Fruit fly (Drosophila melanogaster) whole organism, embryonic: ENCODE measurements around the gene CG12698.

ENCODE experiments used
- Atf-2 ChIP-seq: fragments of 200-800 bp; sonication (Bioruptor generic); optimal IDR thresholded peaks from 2 replicates; lab custom pipeline; 2016; ENCODE audit warnings: missing biosample characterization, missing genetic modification characterization
- CG10274 ChIP-seq: fragments of 200-800 bp; sonication (Bioruptor generic); optimal IDR thresholded peaks from 3 replicates; lab custom pipeline; 2017; ENCODE audit warnings: missing biosample characterization, mild to moderate bottlenecking, missing genetic modification characterization
- CG12391 ChIP-seq: fragments of 200-800 bp; sonication (Bioruptor generic); optimal IDR thresholded peaks from 3 replicates; lab custom pipeline; 2018; ENCODE audit warnings: missing biosample characterization, mild to moderate bottlenecking, missing genetic modification characterization, moderate library complexity
- CG14441 ChIP-seq: fragments of 200-800 bp; sonication (Bioruptor generic); IDR thresholded peaks from 2 replicates; pipeline ENCODE4 v1.3.6; 2022; ENCODE audit warnings: missing biosample characterization, missing genetic modification characterization
- CG14860 ChIP-seq: fragments of 200-800 bp; sonication (Bioruptor generic); IDR thresholded peaks from 3 replicates; pipeline ENCODE4 v1.3.6; 2022; ENCODE audit warnings: missing biosample characterization, missing genetic modification characterization; ENCODE audit not compliant: partially characterized antibody
- CG15601 ChIP-seq: fragments of 200-800 bp; sonication (Bioruptor generic); optimal IDR thresholded peaks from 3 replicates; lab custom pipeline; 2019; ENCODE audit warnings: missing biosample characterization, mild to moderate bottlenecking, missing genetic modification characterization, moderate library complexity
- CG15696 ChIP-seq: fragments of 200-800 bp; sonication (Bioruptor generic); optimal IDR thresholded peaks from 2 replicates; lab custom pipeline; 2019; ENCODE audit warnings: missing biosample characterization, mild to moderate bottlenecking, missing genetic modification characterization, moderate library complexity
- CG2678 ChIP-seq: fragments of 200-800 bp; sonication (Bioruptor generic); optimal IDR thresholded peaks from 3 replicates; lab custom pipeline; 2019; ENCODE audit warnings: missing biosample characterization, mild to moderate bottlenecking, missing genetic modification characterization, moderate library complexity
- CG30020 ChIP-seq: fragments of 200-800 bp; optimal IDR thresholded peaks from 2 replicates; lab custom pipeline; 2019; ENCODE audit warnings: missing biosample characterization, mild to moderate bottlenecking, missing genetic modification characterization, moderate library complexity
- CG30403 ChIP-seq: fragments of 200-800 bp; sonication (Bioruptor generic); optimal IDR thresholded peaks from 3 replicates; lab custom pipeline; 2016; ENCODE audit warnings: missing biosample characterization, missing genetic modification characterization
- CG4282 ChIP-seq: fragments of 200-800 bp; sonication (Bioruptor generic); optimal IDR thresholded peaks from 2 replicates; lab custom pipeline; 2016; ENCODE audit warnings: missing biosample characterization, missing genetic modification characterization
- CG5180 ChIP-seq: fragments of 200-800 bp; sonication (Bioruptor generic); optimal IDR thresholded peaks from 3 replicates; lab custom pipeline; 2017; ENCODE audit warnings: missing biosample characterization, missing genetic modification characterization, mild to moderate bottlenecking, moderate library complexity, missing genetic modification reagents
- CG5245 ChIP-seq: fragments of 200-800 bp; sonication (Bioruptor generic); optimal IDR thresholded peaks from 3 replicates; lab custom pipeline; 2016; ENCODE audit warnings: missing biosample characterization, missing genetic modification characterization
- CG7357 ChIP-seq: fragments of 200-800 bp; sonication (Bioruptor generic); IDR thresholded peaks from 3 replicates; pipeline ENCODE4 v1.3.6; 2022; ENCODE audit warnings: missing biosample characterization, missing genetic modification characterization
- CG8924 ChIP-seq: fragments of 200-800 bp; optimal IDR thresholded peaks from 3 replicates; lab custom pipeline; 2019; ENCODE audit warnings: missing biosample characterization, mild to moderate bottlenecking, missing genetic modification characterization, moderate library complexity
- D19B ChIP-seq: fragments of 200-800 bp; sonication (Bioruptor generic); optimal IDR thresholded peaks from 2 replicates; lab custom pipeline; 2017; ENCODE audit warnings: missing biosample characterization, mild to moderate bottlenecking, missing genetic modification characterization
- Dbx ChIP-seq: fragments of 200-800 bp; sonication (Bioruptor generic); IDR thresholded peaks from 3 replicates; pipeline ENCODE4 v1.3.6; 2022; ENCODE audit warnings: missing biosample characterization, missing genetic modification characterization
- Dll ChIP-seq: fragments of 200-800 bp; sonication (Bioruptor generic); IDR thresholded peaks from 4 replicates; pipeline ENCODE4 v1.3.6; 2022; ENCODE audit warnings: missing biosample characterization, missing genetic modification characterization; ENCODE audit not compliant: partially characterized antibody
- HHEX ChIP-seq: fragments of 200-800 bp; sonication (Bioruptor generic); optimal IDR thresholded peaks from 3 replicates; lab custom pipeline; 2017; ENCODE audit warnings: missing biosample characterization, mild to moderate bottlenecking, missing genetic modification characterization, missing genetic modification reagents
- Hr78 ChIP-seq, 2 experiments: fragments of 200-800 bp in 1 of 2; fragments of >200 bp in 1 of 2; sonication (Bioruptor generic) in 1 of 2; optimal IDR thresholded peaks; 2 replicates each; lab custom pipeline; 2017 to 2019; ENCODE audit warnings: missing biosample characterization in 2 of 2, missing genetic modification characterization in 2 of 2, mild to moderate bottlenecking in 1 of 2, moderate library complexity in 1 of 2
- Jarid2 ChIP-seq: fragments of 200-800 bp; sonication (Bioruptor generic); optimal IDR thresholded peaks from 3 replicates; lab custom pipeline; 2017; ENCODE audit warnings: mild to moderate bottlenecking, missing biosample characterization, missing genetic modification reagents, missing genetic modification characterization
- Lpt ChIP-seq: fragments of >200 bp; optimal IDR thresholded peaks from 2 replicates; lab custom pipeline; 2018; ENCODE audit warnings: missing biosample characterization, missing genetic modification characterization
- MTF-1 ChIP-seq: fragments of 200-800 bp; sonication (Bioruptor generic); optimal IDR thresholded peaks from 2 replicates; lab custom pipeline; 2018; ENCODE audit warnings: missing biosample characterization, mild to moderate bottlenecking, missing genetic modification characterization, borderline replicate concordance
- PHDP ChIP-seq: fragments of 200-800 bp; sonication (Bioruptor generic); optimal IDR thresholded peaks from 3 replicates; lab custom pipeline; 2018; ENCODE audit warnings: missing biosample characterization, mild to moderate bottlenecking, missing genetic modification characterization, moderate library complexity
- Scr ChIP-seq: fragments of 200-800 bp; sonication (Bioruptor generic); IDR thresholded peaks from 2 replicates; pipeline ENCODE4 v1.3.6; 2022; ENCODE audit warnings: missing biosample characterization, missing genetic modification characterization; ENCODE audit not compliant: partially characterized antibody
- ab ChIP-seq: fragments of 200-800 bp; sonication (Bioruptor generic); optimal IDR thresholded peaks from 2 replicates; lab custom pipeline; 2016; ENCODE audit warnings: missing biosample characterization, missing genetic modification characterization
- chinmo ChIP-seq: fragments of 200-800 bp; sonication (Bioruptor generic); IDR thresholded peaks from 4 replicates; pipeline ENCODE4 v1.3.6; 2022; ENCODE audit warnings: missing biosample characterization, missing genetic modification characterization; ENCODE audit not compliant: partially characterized antibody
- crc ChIP-seq: fragments of 200-800 bp; sonication (Bioruptor generic); optimal IDR thresholded peaks from 2 replicates; lab custom pipeline; 2016; ENCODE audit warnings: missing biosample characterization, missing genetic modification characterization
- dmrt11E ChIP-seq: fragments of 200-800 bp; sonication (Bioruptor generic); optimal IDR thresholded peaks from 3 replicates; lab custom pipeline; 2018; ENCODE audit warnings: missing biosample characterization, mild to moderate bottlenecking, missing genetic modification characterization, moderate library complexity
- dpn ChIP-seq, 2 experiments: fragments of 200-800 bp; sonication (Bioruptor generic); optimal IDR thresholded peaks; 3 replicates each; lab custom pipeline; 2016; ENCODE audit warnings: missing biosample characterization in 2 of 2, missing genetic modification characterization in 2 of 2
- fd96Cb ChIP-seq: fragments of 200-800 bp; sonication (Bioruptor generic); optimal IDR thresholded peaks from 2 replicates; lab custom pipeline; 2018; ENCODE audit warnings: missing biosample characterization, mild to moderate bottlenecking, missing genetic modification characterization, moderate library complexity
- fru ChIP-seq: fragments of >200 bp; optimal IDR thresholded peaks from 2 replicates; lab custom pipeline; 2017
- gcm ChIP-seq: fragments of 200-800 bp; sonication (Bioruptor generic); optimal IDR thresholded peaks from 2 replicates; lab custom pipeline; 2019; ENCODE audit warnings: missing biosample characterization, mild to moderate bottlenecking, missing genetic modification characterization, moderate library complexity
- gfzf ChIP-seq: fragments of 200-800 bp; sonication (Bioruptor generic); optimal IDR thresholded peaks from 2 replicates; lab custom pipeline; 2016; ENCODE audit warnings: missing biosample characterization, mild to moderate bottlenecking, missing genetic modification characterization, moderate library complexity
- hb ChIP-seq: fragments of 200-800 bp; sonication (Bioruptor generic); IDR thresholded peaks from 3 replicates; pipeline ENCODE4 v1.3.6; 2022; ENCODE audit warnings: missing biosample characterization, missing genetic modification characterization; ENCODE audit not compliant: partially characterized antibody
- lilli ChIP-seq: fragments of 200-800 bp; sonication (Bioruptor generic); optimal IDR thresholded peaks from 3 replicates; lab custom pipeline; 2016; ENCODE audit warnings: missing biosample characterization, missing genetic modification characterization
- mam ChIP-seq: fragments of 200-800 bp; sonication (Bioruptor generic); optimal IDR thresholded peaks from 3 replicates; lab custom pipeline; 2016; ENCODE audit warnings: missing biosample characterization, missing genetic modification characterization
- nmo ChIP-seq: fragments of 200-800 bp; sonication (Bioruptor generic); optimal IDR thresholded peaks from 2 replicates; lab custom pipeline; 2018; ENCODE audit warnings: missing biosample characterization, mild to moderate bottlenecking, missing genetic modification characterization, moderate library complexity
- odd ChIP-seq: fragments of 200-800 bp; sonication (Bioruptor generic); optimal IDR thresholded peaks from 2 replicates; lab custom pipeline; 2017; ENCODE audit warnings: missing biosample characterization, mild to moderate bottlenecking, missing genetic modification characterization
- pnt ChIP-seq: fragments of 200-800 bp; sonication (Bioruptor generic); optimal IDR thresholded peaks from 3 replicates; lab custom pipeline; 2016; ENCODE audit warnings: missing biosample characterization, missing genetic modification characterization
- pum ChIP-seq: fragments of 200-800 bp; sonication (Bioruptor generic); optimal IDR thresholded peaks from 2 replicates; lab custom pipeline; 2016; ENCODE audit warnings: missing biosample characterization, missing genetic modification characterization
- scrt ChIP-seq: fragments of 200-800 bp; sonication (Bioruptor generic); optimal IDR thresholded peaks from 2 replicates; lab custom pipeline; 2018; ENCODE audit warnings: missing biosample characterization, mild to moderate bottlenecking, missing genetic modification characterization, moderate library complexity
- sna ChIP-seq: fragments of 200-800 bp; sonication (Bioruptor generic); IDR thresholded peaks from 2 replicates; pipeline ENCODE4 v1.3.6; 2022; ENCODE audit warnings: missing biosample characterization, missing genetic modification characterization; ENCODE audit not compliant: partially characterized antibody
- ssp ChIP-seq: fragments of 200-800 bp; sonication (Bioruptor generic); IDR thresholded peaks from 2 replicates; pipeline ENCODE4 v1.3.6; 2022; ENCODE audit warnings: missing biosample characterization, missing genetic modification characterization
- trh ChIP-seq: fragments of 200-800 bp; sonication (Bioruptor generic); optimal IDR thresholded peaks from 2 replicates; lab custom pipeline; 2016; ENCODE audit warnings: missing biosample characterization, missing genetic modification characterization
- unpg ChIP-seq: fragments of 200-800 bp; sonication (Bioruptor generic); optimal IDR thresholded peaks from 3 replicates; lab custom pipeline; 2018; ENCODE audit warnings: missing biosample characterization, mild to moderate bottlenecking, missing genetic modification characterization, moderate library complexity
- vnd ChIP-seq: fragments of 200-800 bp; sonication (Bioruptor generic); IDR thresholded peaks from 3 replicates; pipeline ENCODE4 v1.3.6; 2022; ENCODE audit warnings: missing biosample characterization, missing genetic modification characterization; ENCODE audit not compliant: partially characterized antibody
- vvl ChIP-seq: fragments of 200-800 bp; sonication (Bioruptor generic); IDR thresholded peaks from 2 replicates; pipeline ENCODE4 v1.3.6; 2022; ENCODE audit warnings: missing biosample characterization, missing genetic modification characterization

The CG12698 gene

dm6 chrX:15983501-15983900, 22.4 kb upstream of the CG12698 start, which contains the start of gene Slc25A46a (continued):
- no peak for TF ChIP-seq lilli (GFP tag; lab: Kevin White, UChicago)
- TF ChIP-seq CG12391 (tag; lab: Kevin White, UChicago) = peak; percentile 37

- TF ChIP-seq dmrt11E (tag; lab: Kevin White, UChicago) = no peak
- TF ChIP-seq HHEX (GFP tag; lab: Kevin White, UChicago) = no peak
- TF ChIP-seq CG14441 (GFP tag; lab: Robert Waterston, UW) = peak; percentile 28; the same call in 1 of the 2 replicates
- TF ChIP-seq CG10274 = no peak
- no peak for TF ChIP-seq hb (GFP tag; lab: Robert Waterston, UW)
- TF ChIP-seq CG15696 (tag; lab: Kevin White, UChicago) = no peak
- TF ChIP-seq CG2678 (tag; lab: Kevin White, UChicago) = no peak
- TF ChIP-seq fd96Cb (tag; lab: Kevin White, UChicago) = no peak
- TF ChIP-seq gcm (GFP tag; lab: Kevin White, UChicago) = peak; percentile 13
- peak; percentile 86 for TF ChIP-seq gfzf (GFP tag; lab: Kevin White, UChicago)
- TF ChIP-seq Dll (GFP tag; lab: Robert Waterston, UW) = no peak
- TF ChIP-seq trh = no peak
- no peak for TF ChIP-seq CG14860 (GFP tag; lab: Robert Waterston, UW)
- no peak for TF ChIP-seq fru (lab: Kevin White, UChicago)
- no peak for TF ChIP-seq crc
- TF ChIP-seq nmo = peak; percentile 54
- no peak for TF ChIP-seq D19B (GFP tag; lab: Kevin White, UChicago)
- peak; percentile 14 for TF ChIP-seq pnt (GFP tag; lab: Kevin White, UChicago)
- TF ChIP-seq CG5180 (GFP tag; lab: Kevin White, UChicago) = no peak
- TF ChIP-seq chinmo = no peak
- no peak for TF ChIP-seq MTF-1
- peak; percentile 6 for TF ChIP-seq CG30403 (GFP tag; lab: Kevin White, UChicago)
- no peak for TF ChIP-seq vnd (GFP tag; lab: Robert Waterston, UW)
- peak; percentile 97 for TF ChIP-seq CG30020 (tag; lab: Kevin White, UChicago)
- peak; percentile 3 for TF ChIP-seq PHDP
- no peak for TF ChIP-seq ab (GFP tag; lab: Kevin White, UChicago)
- TF ChIP-seq CG4282 = no peak
- no peak for TF ChIP-seq CG15601
- TF ChIP-seq ssp (GFP tag; lab: Robert Waterston, UW) = peak; percentile 98
- peak in 1 of 2 experiments; percentile 50 for TF ChIP-seq Hr78 (GFP tag; optimal IDR thresholded peaks at IDR 0.05; lab: Kevin White, UChicago)
- TF ChIP-seq CG5245 (GFP tag; lab: Kevin White, UChicago) = no peak
- no peak for TF ChIP-seq scrt
- TF ChIP-seq pum (GFP tag; lab: Kevin White, UChicago) = peak; percentile 22
- no peak for TF ChIP-seq sna (GFP tag; lab: Robert Waterston, UW)
- TF ChIP-seq CG8924 (tag; lab: Kevin White, UChicago) = peak; percentile 28
- no peak for TF ChIP-seq Atf-2 (GFP tag; lab: Kevin White, UChicago)
- no peak for TF ChIP-seq Dbx (GFP tag; lab: Robert Waterston, UW)
- TF ChIP-seq Scr (GFP tag; lab: Robert Waterston, UW) = 0 out of 2 replicates have a peak, but pooled peaks have one; percentile 17
- TF ChIP-seq Jarid2 (GFP tag; lab: Kevin White, UChicago) = no peak
- TF ChIP-seq odd (GFP tag; lab: Kevin White, UChicago) = no peak
- peak in 1 of 2 experiments; percentile 17 for TF ChIP-seq dpn (GFP tag; optimal IDR thresholded peaks at IDR 0.05; lab: Kevin White, UChicago)
- peak; percentile 0 for TF ChIP-seq unpg (GFP tag; lab: Kevin White, UChicago)
- peak; percentile 27 for TF ChIP-seq mam
- TF ChIP-seq vvl (GFP tag; lab: Robert Waterston, UW) = peak; percentile 52
- no peak for TF ChIP-seq Lpt (GFP tag; lab: Kevin White, UChicago)
- peak; percentile 98 for TF ChIP-seq CG7357 (GFP tag; lab: Robert Waterston, UW)
Observed at dm6 chrX:15986654-15987053, 19.3 kb upstream of the CG12698 start, which contains the start of gene ND-20. Gene ND-20 (minus strand): TSS chrX:15986808.
